Fruit fly (Drosophila melanogaster) whole organism, embryonic: ENCODE data around the gene SmE.

Experiments used
- Atf-2 ChIP-seq: fragments of 200-800 bp; sonication (Bioruptor generic); optimal IDR thresholded peaks from 2 replicates; lab custom pipeline; 2016; ENCODE audit warnings: missing biosample characterization, missing genetic modification characterization
- Bteb2 ChIP-seq: fragments of 200-800 bp; sonication (Bioruptor generic); optimal IDR thresholded peaks from 2 replicates; lab custom pipeline; 2016; ENCODE audit warnings: missing biosample characterization, missing genetic modification characterization
- C15 ChIP-seq: fragments of 200-800 bp; sonication (Bioruptor generic); IDR thresholded peaks from 3 replicates; pipeline ENCODE4 v1.3.6; 2022; ENCODE audit warnings: missing biosample characterization, missing genetic modification characterization
- CG10431 ChIP-seq: fragments of 200-800 bp; sonication (Bioruptor generic); optimal IDR thresholded peaks from 3 replicates; lab custom pipeline; 2018; ENCODE audit warnings: missing biosample characterization, mild to moderate bottlenecking, missing genetic modification characterization
- CG12391 ChIP-seq: fragments of 200-800 bp; sonication (Bioruptor generic); optimal IDR thresholded peaks from 3 replicates; lab custom pipeline; 2018; ENCODE audit warnings: missing biosample characterization, mild to moderate bottlenecking, missing genetic modification characterization, moderate library complexity
- CG15696 ChIP-seq: fragments of 200-800 bp; sonication (Bioruptor generic); optimal IDR thresholded peaks from 2 replicates; lab custom pipeline; 2019; ENCODE audit warnings: missing biosample characterization, mild to moderate bottlenecking, missing genetic modification characterization, moderate library complexity
- CG16815 ChIP-seq: fragments of 200-800 bp; sonication (Bioruptor generic); optimal IDR thresholded peaks from 3 replicates; lab custom pipeline; 2017; ENCODE audit warnings: missing biosample characterization, mild to moderate bottlenecking, missing genetic modification characterization
- CG16863 ChIP-seq: fragments of 200-800 bp; sonication (Bioruptor generic); optimal IDR thresholded peaks from 3 replicates; lab custom pipeline; 2016; ENCODE audit warnings: missing biosample characterization, missing genetic modification characterization
- CG17829 ChIP-seq: fragments of 200-800 bp; optimal IDR thresholded peaks from 2 replicates; lab custom pipeline; 2019; ENCODE audit warnings: missing biosample characterization, mild to moderate bottlenecking, missing genetic modification characterization, moderate library complexity
- CG17912 ChIP-seq: fragments of 200-800 bp; sonication (Bioruptor generic); optimal IDR thresholded peaks from 2 replicates; lab custom pipeline; 2018; ENCODE audit warnings: missing biosample characterization, mild to moderate bottlenecking, missing genetic modification characterization
- CG2199 ChIP-seq: fragments of 200-800 bp; sonication (Bioruptor generic); IDR thresholded peaks from 3 replicates; pipeline ENCODE4 v1.3.6; 2022; ENCODE audit warnings: missing biosample characterization, missing genetic modification characterization
- CG3847 ChIP-seq: fragments of 200-800 bp; sonication (Bioruptor generic); IDR thresholded peaks from 2 replicates; pipeline ENCODE4 v1.3.6; 2022; ENCODE audit warnings: missing biosample characterization, missing genetic modification characterization
- CG4617 ChIP-seq: fragments of 200-800 bp; sonication (Bioruptor generic); optimal IDR thresholded peaks from 3 replicates; lab custom pipeline; 2016; ENCODE audit warnings: missing biosample characterization, missing genetic modification characterization, borderline replicate concordance
- CG4820 ChIP-seq: fragments of 200-800 bp; sonication (Bioruptor generic); optimal IDR thresholded peaks from 3 replicates; lab custom pipeline; 2016; ENCODE audit warnings: missing biosample characterization, missing genetic modification characterization
- CG4854 ChIP-seq: fragments of 200-800 bp; sonication (Bioruptor generic); optimal IDR thresholded peaks from 2 replicates; lab custom pipeline; 2016; ENCODE audit warnings: missing biosample characterization, missing genetic modification characterization, inconsistent platforms
- CG7963 ChIP-seq: fragments of 200-800 bp; sonication (Bioruptor generic); IDR thresholded peaks from 3 replicates; pipeline ENCODE4 v1.3.6; 2022; ENCODE audit warnings: missing biosample characterization, missing genetic modification characterization; ENCODE audit not compliant: partially characterized antibody
- CG8089 ChIP-seq: fragments of 200-800 bp; sonication (Bioruptor generic); optimal IDR thresholded peaks from 3 replicates; lab custom pipeline; 2016; ENCODE audit warnings: missing biosample characterization, missing genetic modification characterization
- CG9932 ChIP-seq: fragments of 200-800 bp; sonication (Bioruptor generic); IDR thresholded peaks from 2 replicates; pipeline ENCODE4 v1.3.6; 2022; ENCODE audit warnings: missing biosample characterization, missing genetic modification characterization
- Camta ChIP-seq: fragments of 200-800 bp; sonication (Bioruptor generic); optimal IDR thresholded peaks from 2 replicates; lab custom pipeline; 2016; ENCODE audit warnings: missing biosample characterization, missing genetic modification characterization
- Dfd ChIP-seq, 2 experiments: fragments of >200 bp; optimal IDR thresholded peaks; 2 replicates each; lab custom pipeline; 2017; ENCODE audit warnings: missing biosample characterization in 2 of 2, missing genetic modification characterization in 2 of 2
- E2f1 ChIP-seq: fragments of 200-800 bp; sonication (Bioruptor generic); IDR thresholded peaks from 2 replicates; pipeline ENCODE4 v1.3.6; 2022; ENCODE audit warnings: missing biosample characterization, missing genetic modification characterization
- Eip74EF ChIP-seq, 2 experiments: fragments of 200-800 bp in 1 of 2; fragments of >200 bp in 1 of 2; sonication (Bioruptor generic) in 1 of 2; optimal IDR thresholded peaks; 2 replicates each; lab custom pipeline; 2017 to 2019; ENCODE audit warnings: missing biosample characterization in 2 of 2, missing genetic modification characterization in 2 of 2, mild to moderate bottlenecking in 1 of 2, moderate library complexity in 1 of 2
- Gsc ChIP-seq: fragments of 200-800 bp; sonication (Bioruptor generic); IDR thresholded peaks from 2 replicates; pipeline ENCODE4 v1.3.6; 2022; ENCODE audit warnings: missing biosample characterization, missing genetic modification characterization
- Gug ChIP-seq: fragments of 200-800 bp; sonication (Bioruptor generic); IDR thresholded peaks from 4 replicates; pipeline ENCODE4 v1.3.6; 2022; ENCODE audit warnings: missing biosample characterization, missing genetic modification characterization
- HLH54F ChIP-seq: fragments of 200-800 bp; sonication (Bioruptor generic); optimal IDR thresholded peaks from 3 replicates; lab custom pipeline; 2016; ENCODE audit warnings: missing biosample characterization, missing genetic modification characterization
- Hand ChIP-seq: fragments of 200-800 bp; sonication (Bioruptor generic); optimal IDR thresholded peaks from 2 replicates; lab custom pipeline; 2017; ENCODE audit warnings: mild to moderate bottlenecking, missing biosample characterization, missing genetic modification reagents, missing genetic modification characterization
- Hmx ChIP-seq: fragments of 200-800 bp; sonication (Bioruptor generic); optimal IDR thresholded peaks from 2 replicates; lab custom pipeline; 2016; ENCODE audit warnings: missing biosample characterization, missing genetic modification characterization
- Mad ChIP-seq: fragments of 200-800 bp; sonication (Bioruptor generic); optimal IDR thresholded peaks from 2 replicates; lab custom pipeline; 2016; ENCODE audit warnings: missing biosample characterization, missing genetic modification characterization
- NFAT ChIP-seq: fragments of 200-800 bp; sonication (Bioruptor generic); IDR thresholded peaks from 2 replicates; pipeline ENCODE4 v1.3.6; 2022; ENCODE audit warnings: missing biosample characterization, missing genetic modification characterization
- NK7.1 ChIP-seq: fragments of 200-800 bp; sonication (Bioruptor generic); optimal IDR thresholded peaks from 3 replicates; lab custom pipeline; 2016; ENCODE audit warnings: missing biosample characterization, missing genetic modification characterization
- Pdp1 ChIP-seq, 2 experiments: fragments of 200-800 bp; sonication (Bioruptor generic); optimal IDR thresholded peaks; 3 replicates each; lab custom pipeline; 2016; ENCODE audit warnings: missing biosample characterization in 2 of 2, missing genetic modification characterization in 2 of 2, mild to moderate bottlenecking in 1 of 2, moderate library complexity in 1 of 2
- Poxn ChIP-seq: fragments of 200-800 bp; sonication (Bioruptor generic); IDR thresholded peaks from 2 replicates; pipeline ENCODE4 v1.3.6; 2022; ENCODE audit warnings: missing biosample characterization, missing genetic modification characterization
- Ptx1 ChIP-seq: fragments of 200-800 bp; sonication (Bioruptor generic); IDR thresholded peaks from 2 replicates; pipeline ENCODE4 v1.3.6; 2022; ENCODE audit warnings: missing biosample characterization, missing genetic modification characterization
- Sry-β ChIP-seq: fragments of 200-800 bp; sonication (Bioruptor generic); optimal IDR thresholded peaks from 2 replicates; lab custom pipeline; 2018; ENCODE audit warnings: missing biosample characterization, mild to moderate bottlenecking, missing genetic modification characterization, moderate library complexity
- TFAM ChIP-seq: fragments of 200-800 bp; sonication (Bioruptor generic); optimal IDR thresholded peaks from 2 replicates; lab custom pipeline; 2017; ENCODE audit warnings: missing biosample characterization, missing genetic modification characterization, inconsistent platforms
- az2 ChIP-seq: fragments of 200-800 bp; sonication (Bioruptor generic); optimal IDR thresholded peaks from 3 replicates; lab custom pipeline; 2016; ENCODE audit warnings: missing biosample characterization, missing genetic modification characterization
- dan ChIP-seq: fragments of 200-800 bp; sonication (Bioruptor generic); IDR thresholded peaks from 2 replicates; pipeline ENCODE4 v1.3.6; 2022; ENCODE audit warnings: missing biosample characterization, missing genetic modification characterization
- gem ChIP-seq: fragments of 200-800 bp; sonication (Bioruptor generic); optimal IDR thresholded peaks from 2 replicates; lab custom pipeline; 2019; ENCODE audit warnings: missing biosample characterization, mild to moderate bottlenecking, missing genetic modification characterization, moderate library complexity
- hb ChIP-seq: fragments of 200-800 bp; sonication (Bioruptor generic); IDR thresholded peaks from 3 replicates; pipeline ENCODE4 v1.3.6; 2022; ENCODE audit warnings: missing biosample characterization, missing genetic modification characterization; ENCODE audit not compliant: partially characterized antibody
- lov ChIP-seq, 2 experiments: fragments of 200-800 bp in 1 of 2; fragments of >200 bp in 1 of 2; sonication (Bioruptor generic) in 1 of 2; IDR thresholded peaks in 1 of 2; optimal IDR thresholded peaks in 1 of 2; 2 replicates in 1 of 2; 3 replicates in 1 of 2; pipeline versions ENCODE4 v1.3.6 to Lab custom; 2017 to 2022; ENCODE audit warnings: missing biosample characterization in 1 of 2, missing genetic modification characterization in 1 of 2
- luna ChIP-seq: fragments of 200-800 bp; sonication (Bioruptor generic); optimal IDR thresholded peaks from 2 replicates; lab custom pipeline; 2016; ENCODE audit warnings: missing biosample characterization, missing genetic modification characterization
- otp ChIP-seq: fragments of 200-800 bp; sonication (Bioruptor generic); IDR thresholded peaks from 3 replicates; pipeline ENCODE4, ENCODE4 v1.3.6; 2022; ENCODE audit warnings: missing biosample characterization, missing genetic modification characterization
- pnt ChIP-seq: fragments of 200-800 bp; sonication (Bioruptor generic); optimal IDR thresholded peaks from 3 replicates; lab custom pipeline; 2016; ENCODE audit warnings: missing biosample characterization, missing genetic modification characterization
- pum ChIP-seq: fragments of 200-800 bp; sonication (Bioruptor generic); optimal IDR thresholded peaks from 2 replicates; lab custom pipeline; 2016; ENCODE audit warnings: missing biosample characterization, missing genetic modification characterization
- rib ChIP-seq: fragments of 200-800 bp; sonication (Bioruptor generic); IDR thresholded peaks from 2 replicates; pipeline ENCODE4 v1.3.6; 2022; ENCODE audit warnings: missing biosample characterization, missing genetic modification characterization
- run ChIP-seq: fragments of 200-800 bp; sonication (Bioruptor generic); optimal IDR thresholded peaks from 3 replicates; lab custom pipeline; 2018; ENCODE audit warnings: missing biosample characterization, mild to moderate bottlenecking, missing genetic modification characterization
- sna ChIP-seq: fragments of 200-800 bp; sonication (Bioruptor generic); IDR thresholded peaks from 2 replicates; pipeline ENCODE4 v1.3.6; 2022; ENCODE audit warnings: missing biosample characterization, missing genetic modification characterization; ENCODE audit not compliant: partially characterized antibody
- stc ChIP-seq: fragments of 200-800 bp; sonication (Bioruptor generic); IDR thresholded peaks from 2 replicates; pipeline ENCODE4 v1.3.6; 2022; ENCODE audit warnings: missing biosample characterization, missing genetic modification characterization
- tap ChIP-seq: fragments of 200-800 bp; optimal IDR thresholded peaks from 3 replicates; lab custom pipeline; 2019; ENCODE audit warnings: missing biosample characterization, mild to moderate bottlenecking, missing genetic modification characterization, moderate library complexity
- zfh2 ChIP-seq: fragments of 200-800 bp; sonication (Bioruptor generic); optimal IDR thresholded peaks from 2 replicates; lab custom pipeline; 2016; ENCODE audit warnings: missing biosample characterization, missing genetic modification characterization

SmE gene

DNA sequence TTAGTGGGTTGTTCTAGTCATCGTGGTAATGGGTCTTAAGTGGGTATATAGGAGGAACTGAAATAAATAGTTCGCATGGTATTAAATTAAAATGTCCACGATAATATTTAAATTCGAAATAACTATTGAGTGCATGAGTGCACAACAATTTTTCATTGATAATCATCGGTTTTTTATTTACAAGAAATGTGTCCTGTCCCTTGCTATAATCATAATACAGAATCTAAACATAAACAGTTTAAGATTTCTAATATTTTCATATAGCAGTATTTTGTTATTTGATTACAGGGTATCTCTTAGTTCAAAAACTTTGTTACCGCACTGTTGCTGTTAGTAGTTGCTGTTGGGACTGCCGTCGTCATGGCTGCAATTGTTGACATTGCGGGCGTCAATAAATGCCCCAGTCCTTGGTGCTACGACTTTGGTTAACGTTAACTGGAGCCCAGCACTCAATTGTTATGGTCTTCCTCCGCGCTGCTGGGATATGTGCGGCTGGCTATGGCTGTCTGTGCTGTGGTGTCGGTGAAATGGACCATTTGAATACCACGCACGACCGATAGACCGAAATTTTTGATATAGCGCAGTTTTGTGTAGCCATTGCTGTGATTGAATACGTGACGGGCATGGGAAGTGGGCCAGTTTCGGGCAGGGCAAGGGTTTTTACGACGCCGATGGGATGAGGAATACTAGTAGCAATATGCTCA is 13.3 kb downstream of the SmE start (continued):
- TF ChIP-seq luna (GFP tag; lab: Kevin White, UChicago) (no peak), dan (GFP tag; lab: Robert Waterston, UW) (no peak), CG4617 (GFP tag; lab: Kevin White, UChicago) (no peak), CG17829 (tag; lab: Kevin White, UChicago) (peak; percentile 17), run (tag; lab: Kevin White, UChicago) (no peak), Pdp1 (GFP tag; optimal IDR thresholded peaks at IDR 0.05; lab: Kevin White, UChicago) (peak; percentile 6 to 25), sna (GFP tag; lab: Robert Waterston, UW) (no peak), zfh2 (GFP tag; lab: Kevin White, UChicago) (peak; percentile 21), Hand (GFP tag; lab: Kevin White, UChicago) (peak; percentile 66), NK7.1 (no peak), CG16815 (GFP tag; lab: Kevin White, UChicago) (no peak), Dfd (GFP tag; optimal IDR thresholded peaks at IDR 0.05; lab: Kevin White, UChicago) (no peak), Eip74EF (GFP tag; optimal IDR thresholded peaks at IDR 0.05; lab: Kevin White, UChicago) (no peak), HLH54F (no peak), CG4854 (GFP tag; lab: Kevin White, UChicago) (no peak), TFAM (GFP tag; lab: Kevin White, UChicago) (no peak), lov (optimal IDR thresholded peaks at IDR 0.05; lab: Kevin White, UChicago) (no peak), lov (GFP tag; IDR thresholded peaks at IDR 0.05; lab: Robert Waterston, UW) (no peak), Sry-β (no peak), CG9932 (GFP tag; lab: Robert Waterston, UW) (peak; percentile 46), gem (tag; lab: Kevin White, UChicago) (peak; percentile 79), CG16863 (GFP tag; lab: Kevin White, UChicago) (no peak), Ptx1 (peak; percentile 57), Poxn (GFP tag; lab: Robert Waterston, UW) (no peak), CG15696 (no peak), az2 (no peak), Atf-2 (GFP tag; lab: Kevin White, UChicago) (no peak), Gug (GFP tag; lab: Robert Waterston, UW) (peak; percentile 19; the same call in 1 of the 4 replicates), pum (GFP tag; lab: Kevin White, UChicago) (peak; percentile 27), hb (no peak), CG2199 (GFP tag; lab: Robert Waterston, UW) (no peak), Mad (no peak), CG17912 (no peak), rib (GFP tag; lab: Robert Waterston, UW) (no peak), CG10431 (GFP tag; lab: Kevin White, UChicago) (no peak), tap (tag; lab: Kevin White, UChicago) (no peak), CG3847 (GFP tag; lab: Robert Waterston, UW) (0 out of 2 replicates have a peak, but pooled peaks have one; percentile 22), CG8089 (GFP tag; lab: Kevin White, UChicago) (no peak), NFAT (GFP tag; lab: Robert Waterston, UW) (no peak), stc (no peak), C15 (GFP tag; lab: Robert Waterston, UW) (no peak), pnt (GFP tag; lab: Kevin White, UChicago) (no peak), Hmx (no peak), Bteb2 (no peak), E2f1 (GFP tag; lab: Robert Waterston, UW) (0 out of 2 replicates have a peak, but pooled peaks have one; percentile 12), CG4820 (no peak), Camta (GFP tag; lab: Kevin White, UChicago) (no peak), CG12391 (peak; percentile 52), CG7963 (no peak), otp (no peak), Gsc (GFP tag; lab: Robert Waterston, UW) (no peak)
